Worm (Caenorhabditis elegans): ENCODE results near the gene nhr-43.

DNA sequence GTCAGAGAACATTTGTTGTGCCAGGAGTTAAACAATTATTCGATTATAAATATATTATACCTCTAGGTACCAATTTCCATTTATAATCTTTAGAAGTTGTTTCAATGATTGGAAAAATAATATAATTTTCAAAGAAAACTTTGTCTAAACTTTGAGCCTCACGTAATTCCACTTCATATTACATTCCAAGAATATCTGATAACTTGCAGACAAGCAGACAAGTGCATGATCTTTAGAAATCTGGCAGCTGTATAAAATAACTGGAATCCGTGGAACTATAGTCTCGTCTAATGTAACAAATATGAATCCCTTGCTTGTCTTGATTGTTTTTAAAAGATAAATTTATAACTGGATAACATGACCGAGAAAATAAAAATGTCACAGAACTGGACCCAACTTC lies 6.8 kb upstream of the nhr-43 start:
- no peak for TF ChIP-seq nhr-11 (tag; optimal IDR thresholded peaks at IDR 0.05)
- no peak for TF ChIP-seq ctbp-1 (GFP tag; IDR thresholded peaks at IDR 0.05)
- TF ChIP-seq lin-15B (tag; optimal IDR thresholded peaks at IDR 0.05): no peak
- TF ChIP-seq T26A8.4 (GFP tag; IDR thresholded peaks at IDR 0.05): no peak
- no peak for TF ChIP-seq nhr-76 (tag; optimal IDR thresholded peaks at IDR 0.05)
- no peak for TF ChIP-seq mdl-1 (tag; optimal IDR thresholded peaks at IDR 0.05)
- TF ChIP-seq ztf-11 (tag; optimal IDR thresholded peaks at IDR 0.05): no peak
- no peak for TF ChIP-seq dpl-1 (GFP tag; optimal IDR thresholded peaks at IDR 0.05)
- TF ChIP-seq skn-1 (tag; optimal IDR thresholded peaks at IDR 0.05): no peak
- no peak for TF ChIP-seq lsy-2 (tag; optimal IDR thresholded peaks at IDR 0.05)
- TF ChIP-seq egl-27 (tag; optimal IDR thresholded peaks at IDR 0.05): no peak

Measured in whole organism, L4 larva.